Worm (Caenorhabditis elegans) whole organism, late embryonic: ENCODE results near the gene F46F5.7.
A peak's percentile ranks its signal among the peaks of the same experiment; 100 is the strongest.

ENCODE experiments used
- C08G9.2 ChIP-seq: sonication (generic microtip); optimal IDR thresholded peaks from 2 replicates; lab custom pipeline; 2016; ENCODE audit warnings: mild to moderate bottlenecking, missing genetic modification characterization, moderate library complexity, missing compliant biosample characterization
- K02D7.2 ChIP-seq: sonication (generic microtip); optimal IDR thresholded peaks from 2 replicates; lab custom pipeline; 2017; ENCODE audit warnings: mild to moderate bottlenecking, missing genetic modification characterization, missing compliant biosample characterization
- T23F11.4 ChIP-seq: fragments of 200-800 bp; sonication (Bioruptor generic); optimal IDR thresholded peaks from 2 replicates; lab custom pipeline; 2018; ENCODE audit warnings: mild to moderate bottlenecking, missing genetic modification characterization, missing compliant biosample characterization
- ahr-1 ChIP-seq: sonication (generic microtip); optimal IDR thresholded peaks from 2 replicates; lab custom pipeline; 2016; ENCODE audit warnings: missing genetic modification characterization, missing compliant biosample characterization
- ama-1 ChIP-seq: fragments of 150-350 bp; optimal IDR thresholded peaks from 2 replicates; lab custom pipeline; 2014
- ceh-14 ChIP-seq: sonication (generic microtip); optimal IDR thresholded peaks from 2 replicates; lab custom pipeline; 2016; ENCODE audit warnings: missing genotype, missing genetic modification characterization, missing compliant biosample characterization
- ceh-18 ChIP-seq: sonication (generic microtip); optimal IDR thresholded peaks from 2 replicates; lab custom pipeline; 2016; ENCODE audit warnings: missing genetic modification characterization, missing compliant biosample characterization
- ceh-24 ChIP-seq: sonication (generic microtip); optimal IDR thresholded peaks from 2 replicates; lab custom pipeline; 2016; ENCODE audit warnings: mild to moderate bottlenecking, missing genetic modification characterization, missing compliant biosample characterization
- ceh-30 ChIP-seq: fragments of 150-350 bp; optimal IDR thresholded peaks from 2 replicates; lab custom pipeline; 2014; ENCODE audit warnings: missing biosample characterization, missing genetic modification characterization
- ceh-45 ChIP-seq: fragments of 200-800 bp; sonication (Bioruptor generic); IDR thresholded peaks from 2 replicates; pipeline ENCODE4 v1.3.6; 2022; ENCODE audit warnings: missing genetic modification reagents, missing genetic modification characterization, missing compliant biosample characterization
- ceh-6 ChIP-seq: fragments of 200-800 bp; sonication (Bioruptor generic); optimal IDR thresholded peaks from 2 replicates; lab custom pipeline; 2018; ENCODE audit warnings: mild to moderate bottlenecking, missing genetic modification characterization, missing compliant biosample characterization
- dmd-4 ChIP-seq: sonication (generic microtip); optimal IDR thresholded peaks from 2 replicates; lab custom pipeline; 2016; ENCODE audit warnings: borderline replicate concordance, missing genetic modification characterization, missing compliant biosample characterization
- fax-1 ChIP-seq: sonication (generic microtip); optimal IDR thresholded peaks from 2 replicates; lab custom pipeline; 2016; ENCODE audit warnings: missing genotype, missing genetic modification characterization, missing compliant biosample characterization
- fkh-10 ChIP-seq: fragments of 150-350 bp; optimal IDR thresholded peaks from 2 replicates; lab custom pipeline; 2014; ENCODE audit warnings: missing biosample characterization, missing genetic modification reagents, missing genetic modification characterization
- gmeb-2 ChIP-seq: sonication (generic microtip); optimal IDR thresholded peaks from 2 replicates; lab custom pipeline; 2016; ENCODE audit warnings: missing genetic modification characterization, inconsistent platforms, missing compliant biosample characterization
- hlh-30 ChIP-seq: sonication (generic microtip); optimal IDR thresholded peaks from 2 replicates; lab custom pipeline; 2017; ENCODE audit warnings: antibody characterized with exemption, missing genetic modification characterization, missing compliant biosample characterization; ENCODE audit not compliant: insufficient read depth
- hlh-8 ChIP-seq: sonication (generic microtip); optimal IDR thresholded peaks from 2 replicates; lab custom pipeline; 2016; ENCODE audit warnings: missing genotype, missing genetic modification characterization, missing compliant biosample characterization
- lin-11 ChIP-seq: fragments of 200-800 bp; sonication (Bioruptor generic); optimal IDR thresholded peaks from 2 replicates; lab custom pipeline; 2018; ENCODE audit warnings: mild to moderate bottlenecking, missing genetic modification characterization, missing compliant biosample characterization
- madf-2 ChIP-seq: sonication (generic microtip); optimal IDR thresholded peaks from 2 replicates; lab custom pipeline; 2017; ENCODE audit warnings: missing genetic modification characterization, missing compliant biosample characterization
- nhr-11 ChIP-seq: fragments of 150-350 bp; optimal IDR thresholded peaks from 2 replicates; lab custom pipeline; 2014; ENCODE audit warnings: missing biosample characterization, missing genetic modification characterization
- pag-3 ChIP-seq: sonication (generic microtip); optimal IDR thresholded peaks from 2 replicates; lab custom pipeline; 2016; ENCODE audit warnings: missing compliant biosample characterization, missing genetic modification characterization, borderline replicate concordance
- pat-9 ChIP-seq: fragments of 200-800 bp; sonication (Bioruptor generic); optimal IDR thresholded peaks from 2 replicates; lab custom pipeline; 2018; ENCODE audit warnings: mild to moderate bottlenecking, missing genetic modification characterization, moderate library complexity, missing compliant biosample characterization
- pax-1 ChIP-seq: fragments of 150-350 bp; optimal IDR thresholded peaks from 2 replicates; lab custom pipeline; 2014; ENCODE audit warnings: missing biosample characterization, missing genetic modification characterization
- pha-2 ChIP-seq: sonication (generic microtip); optimal IDR thresholded peaks from 2 replicates; lab custom pipeline; 2017; ENCODE audit warnings: mild to moderate bottlenecking, missing genetic modification characterization, missing compliant biosample characterization
- pqm-1 ChIP-seq: sonication (generic microtip); optimal IDR thresholded peaks from 2 replicates; lab custom pipeline; 2016; ENCODE audit warnings: missing genetic modification characterization, missing compliant biosample characterization
- ref-2 ChIP-seq: sonication (generic microtip); optimal IDR thresholded peaks from 2 replicates; lab custom pipeline; 2016; ENCODE audit warnings: missing genetic modification characterization, missing compliant biosample characterization
- rnt-1 ChIP-seq: sonication (generic microtip); optimal IDR thresholded peaks from 2 replicates; lab custom pipeline; 2016; ENCODE audit warnings: missing genetic modification characterization, missing compliant biosample characterization
- sox-2 ChIP-seq: fragments of 200-800 bp; sonication (Bioruptor generic); IDR thresholded peaks from 2 replicates; pipeline ENCODE4 v1.3.6; 2022; ENCODE audit warnings: missing genetic modification reagents, missing genetic modification characterization, missing compliant biosample characterization
- syd-9 ChIP-seq: sonication (generic microtip); optimal IDR thresholded peaks from 2 replicates; lab custom pipeline; 2016; ENCODE audit warnings: mild to moderate bottlenecking, missing genetic modification characterization, moderate library complexity, missing compliant biosample characterization
- tbx-2 ChIP-seq: sonication (generic microtip); optimal IDR thresholded peaks from 2 replicates; lab custom pipeline; 2016; ENCODE audit warnings: missing genetic modification characterization, missing compliant biosample characterization
- ttx-3 ChIP-seq: sonication (generic microtip); optimal IDR thresholded peaks from 2 replicates; lab custom pipeline; 2016; ENCODE audit warnings: missing genetic modification reagents, missing genetic modification characterization, missing compliant biosample characterization
- unc-3 ChIP-seq, 2 experiments: fragments of 200-800 bp in 1 of 2; sonication (Bioruptor generic) in 1 of 2; sonication (generic microtip) in 1 of 2; conservative IDR thresholded peaks in 1 of 2; optimal IDR thresholded peaks in 1 of 2; 2 replicates each; pipeline versions ENCODE4 v1.3.6 to Lab custom; 2016 to 2022; ENCODE audit warnings: missing compliant biosample characterization in 2 of 2, missing genetic modification characterization in 2 of 2, missing genetic modification reagents in 1 of 2
- unc-42 ChIP-seq: sonication (generic microtip); optimal IDR thresholded peaks from 2 replicates; lab custom pipeline; 2016; ENCODE audit warnings: missing genotype, missing genetic modification characterization, missing compliant biosample characterization
- zip-5 ChIP-seq: sonication (generic microtip); optimal IDR thresholded peaks from 2 replicates; lab custom pipeline; 2016; ENCODE audit warnings: missing genetic modification characterization, missing compliant biosample characterization

The F46F5.7 gene

DNA sequence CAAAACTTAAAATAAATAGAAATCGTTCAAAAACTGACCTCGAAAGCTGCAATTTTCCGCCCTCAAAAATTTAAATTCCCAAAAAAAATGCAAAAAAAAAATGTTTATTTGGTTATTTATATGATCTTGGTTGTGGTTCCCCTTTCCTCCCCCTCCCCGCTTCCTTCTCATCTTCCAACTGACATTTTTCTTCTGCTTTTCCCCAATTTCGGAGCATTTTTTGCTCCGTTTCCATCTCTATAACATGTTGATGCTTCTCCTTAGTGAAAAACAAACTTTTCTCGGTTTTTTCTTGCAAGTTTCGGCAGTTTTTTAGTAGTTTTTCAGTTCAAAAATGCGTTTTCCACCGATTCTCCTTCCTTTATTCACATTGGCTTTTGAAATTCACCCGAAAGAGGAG is 45.4 kb downstream of the F46F5.7 start, which contains the start of gene Y39F10A.1:
Y39F10A.1 (plus strand) TSS at position 301 of the 400 bp plus-strand sequence.
- TF ChIP-seq fax-1 (tag; lab: Kevin White, UChicago): no peak
- TF ChIP-seq unc-3 (GFP tag; conservative IDR thresholded peaks at IDR 0.05; lab: Robert Waterston, UW): no peak
- no peak for TF ChIP-seq unc-3 (tag; optimal IDR thresholded peaks at IDR 0.05; lab: Kevin White, UChicago)
- no peak for TF ChIP-seq ceh-30 (tag; lab: Kevin White, UChicago)
- TF ChIP-seq nhr-11 (tag; lab: Kevin White, UChicago): no peak
- no peak for TF ChIP-seq C08G9.2 (tag; lab: Kevin White, UChicago)
- TF ChIP-seq pag-3 (tag; lab: Kevin White, UChicago): no peak
- TF ChIP-seq sox-2 (GFP tag; lab: Robert Waterston, UW): no peak
- TF ChIP-seq ceh-45 (GFP tag; lab: Robert Waterston, UW): no peak
- no peak for TF ChIP-seq K02D7.2 (tag; lab: Kevin White, UChicago)
- TF ChIP-seq ceh-24 (tag; lab: Kevin White, UChicago): no peak
- TF ChIP-seq ref-2 (tag; lab: Kevin White, UChicago): no peak

ce11 chrII:773830-774229 is 46.6 kb downstream of the F46F5.7 start:
- no peak for TF ChIP-seq hlh-8 (tag; lab: Kevin White, UChicago)
- no peak for TF ChIP-seq ceh-18 (tag; lab: Kevin White, UChicago)
- TF ChIP-seq unc-42 (tag; lab: Kevin White, UChicago): peak; percentile 35

DNA sequence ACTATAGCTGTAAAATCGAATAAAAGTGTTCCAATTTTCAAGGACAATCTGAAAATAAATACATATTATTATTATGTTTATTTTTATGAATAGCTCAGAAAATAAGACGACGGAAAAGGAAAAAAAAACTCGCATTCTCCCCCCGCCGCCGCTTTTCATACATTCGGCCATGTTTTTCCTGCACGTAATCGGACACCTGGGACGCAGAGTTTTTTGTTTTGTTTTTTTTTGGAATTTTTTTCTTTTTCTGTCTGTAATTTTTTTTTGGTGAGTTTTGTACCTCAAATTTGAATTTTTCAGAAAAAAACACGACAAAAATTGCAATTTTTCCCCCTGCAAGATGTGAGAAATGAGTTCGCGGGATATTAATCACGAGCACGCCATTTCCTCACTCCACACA is 50.2 kb downstream of the F46F5.7 start, which contains the start of gene C08G5.6:
C08G5.6 (plus strand) TSS at position 301 of the 400 bp plus-strand sequence.
- TF ChIP-seq ceh-6: no peak
- no peak for TF ChIP-seq rnt-1 (tag; lab: Kevin White, UChicago)
- no peak for TF ChIP-seq ttx-3 (tag; lab: Kevin White, UChicago)
- TF ChIP-seq dmd-4 (tag; lab: Kevin White, UChicago): no peak
- no peak for TF ChIP-seq pat-9 (tag; lab: Kevin White, UChicago)
- no peak for TF ChIP-seq ahr-1 (tag; lab: Kevin White, UChicago)
- no peak for TF ChIP-seq K02D7.2 (tag; lab: Kevin White, UChicago)
- no peak for TF ChIP-seq ama-1
- TF ChIP-seq C08G9.2 (tag; lab: Kevin White, UChicago): no peak
- no peak for TF ChIP-seq gmeb-2 (tag; lab: Kevin White, UChicago)
- TF ChIP-seq madf-2 (tag; lab: Kevin White, UChicago): no peak
- no peak for TF ChIP-seq fkh-10 (GFP tag; lab: Kevin White, UChicago)
- no peak for TF ChIP-seq pax-1
- no peak for TF ChIP-seq ceh-30 (tag; lab: Kevin White, UChicago)
- TF ChIP-seq syd-9 (tag; lab: Kevin White, UChicago): no peak
- no peak for TF ChIP-seq T23F11.4 (GFP tag; lab: Kevin White, UChicago)

DNA sequence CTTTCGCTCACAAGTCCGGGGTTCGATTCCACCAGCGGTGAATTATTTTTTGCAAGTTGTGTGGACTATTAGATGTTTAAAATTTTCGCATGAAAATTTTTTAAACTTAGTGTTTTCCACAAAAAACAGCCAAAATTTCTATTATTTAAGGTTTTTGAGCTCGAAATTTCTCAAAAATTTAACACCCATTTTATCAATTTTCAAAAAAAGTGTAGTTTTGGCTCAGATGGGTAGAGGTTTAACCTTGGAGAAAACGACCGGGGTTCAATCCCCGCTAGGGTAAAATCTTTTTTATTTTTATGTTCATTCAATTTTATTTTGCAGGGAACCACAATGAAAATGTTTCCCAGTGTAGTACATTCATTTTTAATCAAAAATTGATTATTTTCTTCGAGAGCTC is 51.2 kb downstream of the F46F5.7 start:
- TF ChIP-seq dmd-4 (tag; lab: Kevin White, UChicago) (no peak), pqm-1 (tag; lab: Kevin White, UChicago) (no peak), tbx-2 (tag; lab: Kevin White, UChicago) (no peak), ceh-45 (GFP tag; lab: Robert Waterston, UW) (no peak), zip-5 (no peak), lin-11 (tag; lab: Kevin White, UChicago) (no peak), hlh-30 (no peak), pha-2 (tag; lab: Kevin White, UChicago) (no peak), ahr-1 (tag; lab: Kevin White, UChicago) (no peak), ceh-14 (tag; lab: Kevin White, UChicago) (no peak)
